Fruit fly (Drosophila melanogaster): ENCODE data around the gene ValRS-m.
A peak's percentile ranks its signal among the peaks of the same experiment; 100 is the strongest.

The ValRS-m gene

dm6 chr3L:8953962-8954647, 10.5 kb downstream of the ValRS-m start, which contains the start of the genes CG43783 and orb2 (continued):
- TF ChIP-seq CG6254 (GFP tag; optimal IDR thresholded peaks at IDR 0.05) (no peak), CG3847 (GFP tag; IDR thresholded peaks at IDR 0.05) (no peak), HmgZ (tag; optimal IDR thresholded peaks at IDR 0.05) (no peak), CG17802 (tag; optimal IDR thresholded peaks at IDR 0.05) (no peak), Tbp (GFP tag; optimal IDR thresholded peaks at IDR 0.05) (no peak), Lim3 (GFP tag; IDR thresholded peaks at IDR 0.05) (no peak), Scr (GFP tag; IDR thresholded peaks at IDR 0.05; ENCODE audit: partially characterized antibody) (peak; percentile 60), chm (GFP tag; IDR thresholded peaks at IDR 0.05) (no peak), sr (GFP tag; IDR thresholded peaks at IDR 0.05) (no peak), az2 (GFP tag; optimal IDR thresholded peaks at IDR 0.05) (no peak), sd (tag; optimal IDR thresholded peaks at IDR 0.05) (peak; percentile 21), Awh (GFP tag; IDR thresholded peaks at IDR 0.05) (no peak), chinmo (GFP tag; IDR thresholded peaks at IDR 0.05; ENCODE audit: partially characterized antibody) (no peak; the same call in 3 of the 4 replicates), lov (optimal IDR thresholded peaks at IDR 0.05) (no peak), lov (GFP tag; IDR thresholded peaks at IDR 0.05) (no peak), CG8924 (tag; optimal IDR thresholded peaks at IDR 0.05) (no peak), E2f2 (GFP tag; IDR thresholded peaks at IDR 0.05) (peak; percentile 89), ato (GFP tag; IDR thresholded peaks at IDR 0.05; ENCODE audit: partially characterized antibody) (peak; percentile 75), hbn (GFP tag; IDR thresholded peaks at IDR 0.05; ENCODE audit: partially characterized antibody) (peak; percentile 57), CG12659 (GFP tag; optimal IDR thresholded peaks at IDR 0.05) (peak; percentile 4), CG43689 (GFP tag; IDR thresholded peaks at IDR 0.05) (no peak), fd64A (GFP tag; optimal IDR thresholded peaks at IDR 0.05) (no peak), Taf1 (GFP tag; IDR thresholded peaks at IDR 0.05) (no peak), CG13287 (GFP tag; IDR thresholded peaks at IDR 0.05; ENCODE audit: partially characterized antibody) (peak; percentile 69), aop (GFP tag; IDR thresholded peaks at IDR 0.05) (no peak), CG12071 (GFP tag; optimal IDR thresholded peaks at IDR 0.05) (no peak), wdn (GFP tag; IDR thresholded peaks at IDR 0.05) (no peak), pzg (GFP tag; optimal IDR thresholded peaks at IDR 0.05) (peak; percentile 53), crp (GFP tag; optimal IDR thresholded peaks at IDR 0.05) (peak; percentile 26 to 89), CG4617 (GFP tag; optimal IDR thresholded peaks at IDR 0.05; ENCODE audit: borderline replicate concordance) (peak; percentile 32), br (optimal IDR thresholded peaks at IDR 0.05) (no peak), chn (GFP tag; optimal IDR thresholded peaks at IDR 0.05) (no peak), ERR (GFP tag; optimal IDR thresholded peaks at IDR 0.05) (no peak), gsb (GFP tag; IDR thresholded peaks at IDR 0.05) (no peak), lbe (GFP tag; optimal IDR thresholded peaks at IDR 0.05) (no peak), CG7745 (tag; optimal IDR thresholded peaks at IDR 0.05) (no peak), CG1233 (GFP tag; optimal IDR thresholded peaks at IDR 0.05) (no peak), CG17361 (GFP tag; IDR thresholded peaks at IDR 0.05) (no peak), Adf1 (GFP tag; IDR thresholded peaks at IDR 0.05) (no peak), CG14710 (tag; optimal IDR thresholded peaks at IDR 0.05) (no peak), Mes4 (GFP tag; optimal IDR thresholded peaks at IDR 0.05) (no peak), CG2116 (GFP tag; optimal IDR thresholded peaks at IDR 0.05) (peak; percentile 72), CG11247 (GFP tag; IDR thresholded peaks at IDR 0.05) (no peak), CG18764 (GFP tag; optimal IDR thresholded peaks at IDR 0.05) (no peak), CG17829 (tag; optimal IDR thresholded peaks at IDR 0.05) (no peak), her (GFP tag; optimal IDR thresholded peaks at IDR 0.05) (no peak), Atf-2 (GFP tag; optimal IDR thresholded peaks at IDR 0.05) (no peak), YL-1 (GFP tag; optimal IDR thresholded peaks at IDR 0.05) (no peak), CG31441 (GFP tag; IDR thresholded peaks at IDR 0.05) (no peak), Doc3 (GFP tag; IDR thresholded peaks at IDR 0.05; ENCODE audit: partially characterized antibody) (peak; percentile 33; the same call in 1 of the 3 replicates), CG6791 (GFP tag; IDR thresholded peaks at IDR 0.05; ENCODE audit: partially characterized antibody) (peak; percentile 66; the same call in 2 of the 3 replicates)

All from whole organism, embryonic.